Worm (Caenorhabditis elegans) whole organism, L1 larva: ENCODE measurements around the gene his-61.

ENCODE experiments used
- C16A3.4 ChIP-seq: fragments of 150-350 bp; optimal IDR thresholded peaks from 2 replicates; lab custom pipeline; 2014; ENCODE audit warnings: missing biosample characterization, missing genetic modification characterization
- F16B12.6 ChIP-seq: fragments of 150-350 bp; optimal IDR thresholded peaks from 2 replicates; lab custom pipeline; 2014; ENCODE audit warnings: missing biosample characterization, missing genetic modification characterization
- Y116A8C.19 ChIP-seq: sonication (generic microtip); optimal IDR thresholded peaks from 2 replicates; lab custom pipeline; 2016; ENCODE audit warnings: missing compliant biosample characterization, missing genetic modification characterization, borderline replicate concordance
- alr-1 ChIP-seq: fragments of 200-800 bp; sonication (Bioruptor generic); optimal IDR thresholded peaks from 2 replicates; lab custom pipeline; 2018; ENCODE audit warnings: borderline replicate concordance, mild to moderate bottlenecking, missing genetic modification characterization, missing compliant biosample characterization
- aly-2 ChIP-seq: fragments of 150-350 bp; optimal IDR thresholded peaks from 2 replicates; lab custom pipeline; 2014; ENCODE audit warnings: missing biosample characterization, missing genetic modification characterization
- ama-1 ChIP-seq: fragments of 150-350 bp; optimal IDR thresholded peaks from 2 replicates; lab custom pipeline; 2014
- blmp-1 ChIP-seq: fragments of 150-350 bp; optimal IDR thresholded peaks from 2 replicates; lab custom pipeline; 2014; ENCODE audit warnings: missing biosample characterization, missing genetic modification characterization
- ceh-8 ChIP-seq: fragments of 200-800 bp; sonication (Bioruptor generic); optimal IDR thresholded peaks from 2 replicates; lab custom pipeline; 2018; ENCODE audit warnings: mild to moderate bottlenecking, missing genetic modification characterization, moderate library complexity, missing compliant biosample characterization
- ceh-82 ChIP-seq, 3 experiments: fragments of 150-350 bp in 1 of 3; sonication (generic microtip) in 2 of 3; optimal IDR thresholded peaks; 2 replicates each; lab custom pipeline; 2014 to 2017; ENCODE audit warnings: missing biosample characterization in 3 of 3, missing genetic modification characterization in 3 of 3
- ceh-88 ChIP-seq: fragments of 200-800 bp; sonication (Bioruptor generic); IDR thresholded peaks from 2 replicates; pipeline ENCODE4 v1.3.6; 2022; ENCODE audit warnings: missing genetic modification characterization, missing compliant biosample characterization
- ceh-90 ChIP-seq: sonication (generic microtip); optimal IDR thresholded peaks from 2 replicates; lab custom pipeline; 2016; ENCODE audit warnings: missing genetic modification characterization, missing compliant biosample characterization
- dpl-1 ChIP-seq, 3 experiments: fragments of 150-350 bp in 2 of 3; sonication (generic microtip) in 1 of 3; optimal IDR thresholded peaks; 2 replicates each; lab custom pipeline; 2014 to 2017; ENCODE audit warnings: missing biosample characterization in 3 of 3, missing genetic modification characterization in 3 of 3, missing genetic modification reagents in 3 of 3
- dsc-1 ChIP-seq: sonication (generic microtip); optimal IDR thresholded peaks from 2 replicates; lab custom pipeline; 2016; ENCODE audit warnings: mild to moderate bottlenecking, missing genetic modification characterization, missing compliant biosample characterization
- efl-3 ChIP-seq: fragments of 200-800 bp; sonication (Bioruptor generic); optimal IDR thresholded peaks from 2 replicates; lab custom pipeline; 2018; ENCODE audit warnings: mild to moderate bottlenecking, missing genetic modification characterization, missing compliant biosample characterization
- elt-2 ChIP-seq: sonication (generic microtip); optimal IDR thresholded peaks from 2 replicates; lab custom pipeline; 2016; ENCODE audit warnings: missing genetic modification characterization, mild to moderate bottlenecking, inconsistent platforms, missing compliant biosample characterization, missing genetic modification reagents
- elt-3 ChIP-seq, 6 experiments: fragments of 150-350 bp in 1 of 6; sonication (generic microtip); optimal IDR thresholded peaks; 2 replicates each; lab custom pipeline; 2017 to 2018; ENCODE audit warnings: missing biosample characterization in 6 of 6, missing genetic modification characterization in 6 of 6, inconsistent platforms in 1 of 6
- ets-5 ChIP-seq: fragments of 200-800 bp; sonication (Bioruptor generic); IDR thresholded peaks from 2 replicates; pipeline ENCODE4 v1.3.6; 2022; ENCODE audit warnings: missing genetic modification characterization, missing compliant biosample characterization
- fkh-4 ChIP-seq: sonication (generic microtip); optimal IDR thresholded peaks from 2 replicates; lab custom pipeline; 2016; ENCODE audit warnings: missing compliant biosample characterization, missing genetic modification characterization, borderline replicate concordance
- fkh-8 ChIP-seq: sonication (generic microtip); optimal IDR thresholded peaks from 2 replicates; lab custom pipeline; 2016; ENCODE audit warnings: mild to moderate bottlenecking, missing genetic modification characterization, missing compliant biosample characterization
- grh-1 ChIP-seq: fragments of 200-800 bp; sonication (Bioruptor generic); IDR thresholded peaks from 2 replicates; pipeline ENCODE4 v1.3.6; 2022; ENCODE audit warnings: missing genetic modification reagents, missing genetic modification characterization, missing compliant biosample characterization
- isw-1 ChIP-seq: fragments of 200-800 bp; sonication (Bioruptor generic); IDR thresholded peaks from 2 replicates; pipeline ENCODE4 v1.3.6; 2022; ENCODE audit warnings: missing genetic modification characterization, missing compliant biosample characterization
- lin-14 ChIP-seq: fragments of 200-800 bp; sonication (Bioruptor generic); optimal IDR thresholded peaks from 2 replicates; lab custom pipeline; 2018; ENCODE audit warnings: mild to moderate bottlenecking, missing genetic modification characterization, moderate library complexity, missing compliant biosample characterization
- lin-39 ChIP-seq: fragments of 150-350 bp; optimal IDR thresholded peaks from 2 replicates; lab custom pipeline; 2014; ENCODE audit warnings: missing biosample characterization, missing genetic modification reagents, missing genetic modification characterization
- lir-3 ChIP-seq: sonication (generic microtip); optimal IDR thresholded peaks from 2 replicates; lab custom pipeline; 2016; ENCODE audit warnings: mild to moderate bottlenecking, missing genetic modification characterization, moderate library complexity, missing compliant biosample characterization; ENCODE audit not compliant: poor library complexity
- mep-1 ChIP-seq: fragments of 150-350 bp; optimal IDR thresholded peaks from 2 replicates; lab custom pipeline; 2014; ENCODE audit warnings: missing biosample characterization, missing genetic modification characterization
- nhr-19 ChIP-seq: fragments of 200-800 bp; sonication (Bioruptor generic); conservative IDR thresholded peaks from 2 replicates; pipeline ENCODE4 v1.3.6; 2022; ENCODE audit warnings: missing genetic modification characterization, missing compliant biosample characterization
- nhr-20 ChIP-seq: sonication (generic microtip); optimal IDR thresholded peaks from 2 replicates; lab custom pipeline; 2016; ENCODE audit warnings: mild to moderate bottlenecking, missing genetic modification characterization, missing compliant biosample characterization
- nhr-28 ChIP-seq: fragments of 150-350 bp; optimal IDR thresholded peaks from 2 replicates; lab custom pipeline; 2014; ENCODE audit warnings: missing biosample characterization, missing genetic modification characterization
- nhr-71 ChIP-seq: sonication (generic microtip); optimal IDR thresholded peaks from 2 replicates; lab custom pipeline; 2016; ENCODE audit warnings: mild to moderate bottlenecking, missing genetic modification characterization, moderate library complexity, missing compliant biosample characterization
- nhr-90 ChIP-seq: sonication (generic microtip); optimal IDR thresholded peaks from 2 replicates; lab custom pipeline; 2016; ENCODE audit warnings: mild to moderate bottlenecking, missing genetic modification characterization, missing compliant biosample characterization; ENCODE audit not compliant: poor library complexity
- pqm-1 ChIP-seq: sonication (generic microtip); optimal IDR thresholded peaks from 3 replicates; lab custom pipeline; 2017; ENCODE audit warnings: missing biosample characterization, missing genetic modification characterization
- rnt-1 ChIP-seq: sonication (generic microtip); optimal IDR thresholded peaks from 2 replicates; lab custom pipeline; 2016; ENCODE audit warnings: mild to moderate bottlenecking, missing genetic modification characterization, moderate library complexity, missing compliant biosample characterization
- snpc-4 ChIP-seq: fragments of 150-350 bp; optimal IDR thresholded peaks from 2 replicates; lab custom pipeline; 2014; ENCODE audit warnings: missing biosample characterization, missing genetic modification characterization
- snu-23 ChIP-seq: sonication (generic microtip); optimal IDR thresholded peaks from 2 replicates; lab custom pipeline; 2016; ENCODE audit warnings: missing genetic modification characterization, missing compliant biosample characterization
- sox-4 ChIP-seq: sonication (generic microtip); optimal IDR thresholded peaks from 2 replicates; lab custom pipeline; 2016; ENCODE audit warnings: missing genetic modification characterization, missing compliant biosample characterization
- sup-37 ChIP-seq: fragments of 200-800 bp; sonication (Bioruptor generic); optimal IDR thresholded peaks from 2 replicates; lab custom pipeline; 2018; ENCODE audit warnings: mild to moderate bottlenecking, missing genetic modification characterization, missing compliant biosample characterization
- swsn-7 ChIP-seq: sonication (generic microtip); optimal IDR thresholded peaks from 2 replicates; lab custom pipeline; 2016; ENCODE audit warnings: missing genetic modification characterization, missing compliant biosample characterization
- tbx-2 ChIP-seq: sonication (generic microtip); optimal IDR thresholded peaks from 2 replicates; lab custom pipeline; 2016; ENCODE audit warnings: missing genetic modification characterization, missing compliant biosample characterization
- unc-86 ChIP-seq: sonication (generic microtip); optimal IDR thresholded peaks from 2 replicates; lab custom pipeline; 2016; ENCODE audit warnings: missing genetic modification characterization, missing compliant biosample characterization
- vab-15 ChIP-seq: sonication (generic microtip); optimal IDR thresholded peaks from 2 replicates; lab custom pipeline; 2017; ENCODE audit warnings: missing genotype, mild to moderate bottlenecking, missing genetic modification characterization, missing compliant biosample characterization
- xbp-1 ChIP-seq: sonication (generic microtip); optimal IDR thresholded peaks from 2 replicates; lab custom pipeline; 2016; ENCODE audit warnings: missing genetic modification characterization, missing compliant biosample characterization
- zip-4 ChIP-seq: fragments of 200-800 bp; sonication (Bioruptor generic); optimal IDR thresholded peaks from 2 replicates; lab custom pipeline; 2018; ENCODE audit warnings: mild to moderate bottlenecking, missing genetic modification characterization, moderate library complexity, missing compliant biosample characterization
- ztf-11 ChIP-seq, 2 experiments: sonication (generic microtip); optimal IDR thresholded peaks; 2 replicates each; lab custom pipeline; 2016 to 2017; ENCODE audit warnings: missing genetic modification characterization in 2 of 2, missing biosample characterization in 1 of 2, missing compliant biosample characterization in 1 of 2

his-61 gene

DNA sequence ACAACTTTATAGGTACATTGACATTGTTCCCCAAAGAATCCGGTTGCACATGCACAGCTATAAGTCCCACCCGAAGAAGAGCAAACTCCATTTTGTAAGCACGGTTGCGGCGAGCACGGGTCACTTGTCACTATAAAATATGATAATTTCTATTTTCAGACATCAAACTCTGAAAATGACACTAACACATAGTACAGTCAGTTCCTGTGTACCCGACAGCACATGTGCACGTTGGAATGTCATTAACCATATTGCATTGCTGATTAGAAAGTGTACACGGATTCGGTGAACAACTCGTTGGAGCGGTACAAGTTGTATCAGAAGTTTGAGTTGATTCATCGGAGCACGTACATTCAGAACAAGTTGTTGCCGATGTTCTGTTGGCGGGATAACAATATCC is 11.2 kb upstream of the his-61 start:
- TF ChIP-seq ceh-8 (GFP tag; lab: Kevin White, UChicago), result no peak
- TF ChIP-seq elt-2, result peak; percentile 28
- TF ChIP-seq nhr-20 (tag; lab: Kevin White, UChicago), result peak; percentile 4

ce11 chrIV:7491464-7491863 is 5.4 kb upstream of the his-61 start, which contains the start of gene F55G1.1:
Gene F55G1.1 (plus strand): TSS chrIV:7491764.
- TF ChIP-seq aly-2 (no peak), xbp-1 (no peak), mep-1 (tag; lab: Kevin White, UChicago) (no peak), fkh-4 (tag; lab: Kevin White, UChicago) (no peak), alr-1 (tag; lab: Kevin White, UChicago) (no peak), ceh-90 (tag; lab: Kevin White, UChicago) (no peak), dsc-1 (tag; lab: Kevin White, UChicago) (no peak)

DNA sequence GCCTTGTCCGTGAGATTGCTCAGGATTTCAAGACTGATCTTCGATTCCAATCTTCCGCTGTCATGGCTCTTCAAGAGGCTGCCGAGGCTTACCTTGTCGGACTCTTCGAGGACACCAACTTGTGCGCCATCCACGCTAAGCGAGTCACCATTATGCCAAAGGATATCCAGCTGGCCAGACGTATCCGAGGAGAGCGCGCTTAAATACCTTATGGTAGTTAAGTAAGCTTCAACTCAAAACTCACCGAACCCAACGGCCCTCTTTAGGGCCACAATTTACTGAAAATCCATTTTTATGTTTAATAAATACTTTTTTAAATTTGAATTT is 2.4 kb upstream of the his-61 start:
- TF ChIP-seq lir-3 (tag; lab: Kevin White, UChicago) (no peak), efl-3 (no peak), sox-4 (tag; lab: Kevin White, UChicago) (no peak), swsn-7 (no peak), elt-2 (no peak), rnt-1 (tag; lab: Kevin White, UChicago) (no peak), F16B12.6 (tag; lab: Kevin White, UChicago) (no peak), nhr-28 (tag; lab: Kevin White, UChicago) (no peak), snpc-4 (tag; lab: Kevin White, UChicago) (no peak), ceh-90 (tag; lab: Kevin White, UChicago) (no peak), unc-86 (tag; lab: Kevin White, UChicago) (no peak), lin-14 (GFP tag; lab: Kevin White, UChicago) (no peak), zip-4 (GFP tag; lab: Kevin White, UChicago) (no peak), ets-5 (GFP tag; lab: Robert Waterston, UW) (no peak), vab-15 (tag; lab: Kevin White, UChicago) (no peak), Y116A8C.19 (tag; lab: Kevin White, UChicago) (no peak)

DNA sequence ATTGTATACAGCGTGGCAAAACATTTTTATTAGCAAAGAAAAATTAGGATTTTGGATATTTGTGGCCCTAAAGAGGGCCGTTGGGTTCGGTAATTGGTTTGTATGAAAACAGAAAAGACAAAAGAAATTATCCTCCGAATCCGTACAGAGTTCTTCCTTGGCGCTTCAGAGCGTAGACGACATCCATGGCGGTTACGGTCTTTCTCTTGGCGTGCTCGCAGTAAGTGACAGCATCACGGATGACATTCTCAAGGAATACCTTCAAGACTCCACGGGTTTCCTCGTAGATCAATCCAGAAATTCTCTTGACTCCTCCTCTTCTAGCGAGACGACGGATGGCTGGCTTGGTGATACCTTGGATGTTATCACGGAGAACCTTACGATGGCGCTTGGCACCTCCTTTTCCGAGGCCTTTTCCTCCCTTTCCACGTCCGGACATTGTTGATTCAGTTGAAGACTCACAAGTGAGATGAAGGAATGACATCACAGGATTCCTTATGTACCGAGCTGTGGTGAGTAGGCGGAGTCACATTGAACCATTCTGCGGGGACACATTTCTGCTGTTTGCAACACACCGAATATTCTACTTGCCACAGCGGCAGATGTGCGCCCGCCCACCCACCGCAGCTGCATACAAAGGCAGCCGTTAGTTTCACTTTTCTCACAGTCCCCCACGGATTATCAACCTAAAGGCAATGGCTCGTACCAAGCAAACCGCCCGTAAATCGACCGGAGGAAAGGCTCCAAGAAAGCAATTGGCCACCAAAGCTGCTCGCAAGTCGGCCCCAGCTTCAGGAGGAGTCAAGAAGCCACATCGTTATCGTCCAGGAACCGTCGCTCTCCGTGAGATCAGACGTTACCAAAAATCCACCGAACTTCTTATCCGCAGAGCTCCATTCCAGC is 1.8 kb upstream of the his-61 start, which contains the start of the genes his-60 and his-59:
his-60 (minus strand) TSS at position 439 of the 903 bp plus-strand sequence.
his-59 (plus strand) TSS at position 696 of the 903 bp plus-strand sequence.
- peak; percentile 58 for TF ChIP-seq mep-1 (tag; lab: Kevin White, UChicago)
- TF ChIP-seq nhr-90, result peak; percentile 63
- peak; percentile 68 for TF ChIP-seq swsn-7
- peak; percentile 47 for TF ChIP-seq tbx-2 (tag; lab: Kevin White, UChicago)
- TF ChIP-seq nhr-28 (tag; lab: Kevin White, UChicago), result no peak
- peak; percentile 43 for TF ChIP-seq nhr-20 (tag; lab: Kevin White, UChicago)
- TF ChIP-seq pqm-1 (tag; lab: Kevin White, UChicago), result no peak
- peak; percentile 36 for TF ChIP-seq C16A3.4 (tag; lab: Kevin White, UChicago)
- TF ChIP-seq elt-3 (tag; optimal IDR thresholded peaks at IDR 0.05; lab: Kevin White, UChicago), result no peak
- TF ChIP-seq ceh-88 (GFP tag; lab: Robert Waterston, UW), result 0 out of 2 replicates have a peak, but pooled peaks have one; percentile 14
- TF ChIP-seq lin-39 (tag; lab: Kevin White, UChicago), result peak; percentile 36
- peak; percentile 47; the same call in 1 of the 2 replicates for TF ChIP-seq grh-1 (GFP tag; lab: Robert Waterston, UW)
- peak; percentile 57 for TF ChIP-seq nhr-71
- no peak for TF ChIP-seq snpc-4 (tag; lab: Kevin White, UChicago)
- TF ChIP-seq sup-37 (GFP tag; lab: Kevin White, UChicago), result no peak
- peak; percentile 31 for TF ChIP-seq rnt-1 (tag; lab: Kevin White, UChicago)
- TF ChIP-seq efl-3, result peak; percentile 70
- TF ChIP-seq fkh-8, result no peak
- TF ChIP-seq ama-1 (lab: Kevin White, UChicago), result no peak
- no peak for TF ChIP-seq dpl-1 (GFP tag; optimal IDR thresholded peaks at IDR 0.05; lab: Kevin White, UChicago)
- no peak for TF ChIP-seq ceh-82 (tag; optimal IDR thresholded peaks at IDR 0.05; lab: Kevin White, UChicago)
- peak in 1 of 2 experiments; percentile 93 for TF ChIP-seq ztf-11 (tag; optimal IDR thresholded peaks at IDR 0.05; lab: Kevin White, UChicago)
- no peak for TF ChIP-seq blmp-1 (tag; lab: Kevin White, UChicago)
- peak; percentile 41 for TF ChIP-seq nhr-19 (GFP tag; lab: Robert Waterston, UW)
- peak; percentile 58 for TF ChIP-seq unc-86 (tag; lab: Kevin White, UChicago)
- peak; percentile 67 for TF ChIP-seq lin-14 (GFP tag; lab: Kevin White, UChicago)
- TF ChIP-seq isw-1 (GFP tag; lab: Robert Waterston, UW), result peak; percentile 7; the same call in 1 of the 2 replicates
- peak; percentile 55 for TF ChIP-seq snu-23 (GFP tag; lab: Kevin White, UChicago)
- TF ChIP-seq xbp-1, result peak; percentile 19
- TF ChIP-seq dsc-1 (tag; lab: Kevin White, UChicago), result no peak
